Worm (Caenorhabditis elegans) whole organism, mixed stage, embryonic: ENCODE results near the gene W05E10.1.
A peak's percentile ranks its signal among the peaks of the same experiment; 100 is the strongest.

Experiments
- M03D4.4 ChIP-seq: sonication (generic microtip); optimal IDR thresholded peaks from 2 replicates; lab custom pipeline; 2017; ENCODE audit warnings: mild to moderate bottlenecking, missing genetic modification characterization, missing compliant biosample characterization
- bed-3 ChIP-seq: fragments of 200-800 bp; sonication (Bioruptor generic); optimal IDR thresholded peaks from 3 replicates; lab custom pipeline; 2018; ENCODE audit warnings: mild to moderate bottlenecking, missing genetic modification characterization, moderate library complexity, missing compliant biosample characterization
- blmp-1 ChIP-seq: fragments of 150-350 bp; optimal IDR thresholded peaks from 2 replicates; lab custom pipeline; 2014; ENCODE audit warnings: missing biosample characterization, missing genetic modification characterization
- ceh-39 ChIP-seq: fragments of 150-350 bp; optimal IDR thresholded peaks from 2 replicates; lab custom pipeline; 2014; ENCODE audit warnings: missing biosample characterization, missing genetic modification characterization
- ceh-43 ChIP-seq: fragments of 200-800 bp; sonication (Bioruptor generic); optimal IDR thresholded peaks from 2 replicates; lab custom pipeline; 2018; ENCODE audit warnings: mild to moderate bottlenecking, missing genetic modification characterization, moderate library complexity, missing compliant biosample characterization
- ceh-83 ChIP-seq: fragments of 200-800 bp; sonication (Bioruptor generic); optimal IDR thresholded peaks from 2 replicates; lab custom pipeline; 2018; ENCODE audit warnings: mild to moderate bottlenecking, missing genetic modification characterization, missing compliant biosample characterization
- ces-1 ChIP-seq: fragments of 150-350 bp; optimal IDR thresholded peaks from 2 replicates; lab custom pipeline; 2014; ENCODE audit warnings: missing biosample characterization, missing genetic modification reagents, missing genetic modification characterization
- cnd-1 ChIP-seq: fragments of 200-800 bp; sonication (Bioruptor generic); optimal IDR thresholded peaks from 2 replicates; lab custom pipeline; 2018; ENCODE audit warnings: mild to moderate bottlenecking, missing genetic modification characterization, missing compliant biosample characterization
- drap-1 ChIP-seq: fragments of 200-800 bp; sonication (Bioruptor generic); optimal IDR thresholded peaks from 3 replicates; lab custom pipeline; 2018; ENCODE audit warnings: mild to moderate bottlenecking, missing genetic modification characterization, missing compliant biosample characterization
- elt-1 ChIP-seq: sonication (generic microtip); optimal IDR thresholded peaks from 2 replicates; lab custom pipeline; 2017; ENCODE audit warnings: missing genetic modification characterization, mild to moderate bottlenecking, missing compliant biosample characterization, antibody characterized with exemption, moderate library complexity, borderline replicate concordance; ENCODE audit not compliant: insufficient read depth
- elt-3 ChIP-seq: fragments of 150-350 bp; optimal IDR thresholded peaks from 2 replicates; lab custom pipeline; 2014; ENCODE audit warnings: missing biosample characterization, missing genetic modification characterization
- flh-1 ChIP-seq: fragments of 200-800 bp; sonication (Bioruptor generic); optimal IDR thresholded peaks from 2 replicates; lab custom pipeline; 2018; ENCODE audit warnings: mild to moderate bottlenecking, missing genetic modification characterization, moderate library complexity, missing compliant biosample characterization
- ham-2 ChIP-seq: fragments of 200-800 bp; sonication (Bioruptor generic); optimal IDR thresholded peaks from 2 replicates; lab custom pipeline; 2018; ENCODE audit warnings: mild to moderate bottlenecking, missing genetic modification characterization, missing compliant biosample characterization
- hlh-1 ChIP-seq: fragments of 150-350 bp; optimal IDR thresholded peaks from 2 replicates; lab custom pipeline; 2014; ENCODE audit warnings: missing biosample characterization, missing genetic modification reagents, missing genetic modification characterization
- lin-13 ChIP-seq: fragments of 150-350 bp; optimal IDR thresholded peaks from 2 replicates; lab custom pipeline; 2014; ENCODE audit warnings: missing biosample characterization, missing genetic modification characterization
- lin-32 ChIP-seq: fragments of 200-800 bp; sonication (Bioruptor generic); optimal IDR thresholded peaks from 2 replicates; lab custom pipeline; 2018; ENCODE audit warnings: mild to moderate bottlenecking, missing genetic modification characterization, missing compliant biosample characterization
- lsy-2 ChIP-seq: fragments of 150-350 bp; optimal IDR thresholded peaks from 2 replicates; lab custom pipeline; 2014; ENCODE audit warnings: missing biosample characterization, missing genetic modification characterization
- mep-1 ChIP-seq: fragments of 150-350 bp; optimal IDR thresholded peaks from 2 replicates; lab custom pipeline; 2017; ENCODE audit warnings: missing biosample characterization, missing genetic modification reagents, missing genetic modification characterization, inconsistent platforms
- mls-2 ChIP-seq: sonication (generic microtip); optimal IDR thresholded peaks from 2 replicates; lab custom pipeline; 2016; ENCODE audit warnings: mild to moderate bottlenecking, missing genetic modification characterization, moderate library complexity, missing compliant biosample characterization
- nhr-12 ChIP-seq: fragments of 150-350 bp; optimal IDR thresholded peaks from 2 replicates; lab custom pipeline; 2014; ENCODE audit warnings: missing biosample characterization, missing genetic modification characterization
- nhr-2 ChIP-seq: fragments of 150-350 bp; optimal IDR thresholded peaks from 2 replicates; lab custom pipeline; 2014; ENCODE audit warnings: missing biosample characterization, missing genetic modification characterization
- nhr-237 ChIP-seq: fragments of 150-350 bp; optimal IDR thresholded peaks from 2 replicates; lab custom pipeline; 2014; ENCODE audit warnings: missing biosample characterization, missing genetic modification characterization
- nhr-76 ChIP-seq: sonication (generic microtip); optimal IDR thresholded peaks from 2 replicates; lab custom pipeline; 2017; ENCODE audit warnings: missing biosample characterization, missing genetic modification characterization
- pha-4 ChIP-seq: fragments of 150-350 bp; optimal IDR thresholded peaks from 2 replicates; lab custom pipeline; 2018; ENCODE audit warnings: missing biosample characterization, missing genetic modification reagents, missing genetic modification characterization
- sem-2 ChIP-seq: fragments of 200-800 bp; sonication (Bioruptor generic); optimal IDR thresholded peaks from 2 replicates; lab custom pipeline; 2018; ENCODE audit warnings: mild to moderate bottlenecking, missing genetic modification characterization, missing compliant biosample characterization
- sptf-1 ChIP-seq: sonication (generic microtip); optimal IDR thresholded peaks from 2 replicates; lab custom pipeline; 2017; ENCODE audit warnings: mild to moderate bottlenecking, missing genetic modification characterization, moderate library complexity, missing compliant biosample characterization
- tbx-8 ChIP-seq: fragments of 200-800 bp; sonication (Bioruptor generic); optimal IDR thresholded peaks from 2 replicates; lab custom pipeline; 2018; ENCODE audit warnings: mild to moderate bottlenecking, missing genetic modification characterization, moderate library complexity, missing compliant biosample characterization
- unc-120 ChIP-seq: sonication (generic microtip); optimal IDR thresholded peaks from 2 replicates; lab custom pipeline; 2017; ENCODE audit warnings: missing genetic modification characterization, missing compliant biosample characterization; ENCODE audit not compliant: poor library complexity, severe bottlenecking
- unc-39 ChIP-seq: fragments of 150-350 bp; optimal IDR thresholded peaks from 2 replicates; lab custom pipeline; 2014; ENCODE audit warnings: missing biosample characterization, missing genetic modification characterization
- unc-62 ChIP-seq: fragments of 150-350 bp; optimal IDR thresholded peaks from 2 replicates; lab custom pipeline; 2014; ENCODE audit warnings: missing biosample characterization, missing genetic modification reagents, missing genetic modification characterization
- zip-8 ChIP-seq: fragments of 150-350 bp; optimal IDR thresholded peaks from 2 replicates; lab custom pipeline; 2014; ENCODE audit warnings: missing biosample characterization, missing genetic modification characterization
- ztf-11 ChIP-seq: fragments of 150-350 bp; optimal IDR thresholded peaks from 2 replicates; lab custom pipeline; 2014; ENCODE audit warnings: missing biosample characterization, missing genetic modification characterization

The W05E10.1 gene

ce11 chrV:11673746-11674365, 17.6 kb downstream of the W05E10.1 start:
- TF ChIP-seq unc-62 (GFP tag; lab: Kevin White, UChicago): peak; percentile 69
- no peak for TF ChIP-seq ceh-83 (GFP tag; lab: Kevin White, UChicago)
- TF ChIP-seq cnd-1 (tag; lab: Kevin White, UChicago): peak; percentile 12
- TF ChIP-seq ceh-43 (GFP tag; lab: Kevin White, UChicago): peak; percentile 6
- TF ChIP-seq sem-2 (GFP tag; lab: Kevin White, UChicago): no peak
- no peak for TF ChIP-seq lsy-2 (tag; lab: Kevin White, UChicago)
- TF ChIP-seq pha-4 (tag; lab: Kevin White, UChicago): peak; percentile 20
- no peak for TF ChIP-seq unc-39
- no peak for TF ChIP-seq flh-1 (GFP tag; lab: Kevin White, UChicago)
- no peak for TF ChIP-seq elt-3 (tag; lab: Kevin White, UChicago)
- peak; percentile 13 for TF ChIP-seq ces-1 (GFP tag; lab: Kevin White, UChicago)
- no peak for TF ChIP-seq lin-13 (tag; lab: Kevin White, UChicago)
- no peak for TF ChIP-seq mep-1 (tag; lab: Kevin White, UChicago)
- no peak for TF ChIP-seq zip-8 (tag; lab: Kevin White, UChicago)
- TF ChIP-seq lin-32: no peak
- peak; percentile 88 for TF ChIP-seq blmp-1 (tag; lab: Kevin White, UChicago)
- peak; percentile 89 for TF ChIP-seq elt-1 (tag; lab: Kevin White, UChicago)
- TF ChIP-seq unc-120 (tag; lab: Kevin White, UChicago): no peak
- no peak for TF ChIP-seq ztf-11 (tag; lab: Kevin White, UChicago)
- peak; percentile 79 for TF ChIP-seq ham-2 (GFP tag; lab: Kevin White, UChicago)
- no peak for TF ChIP-seq nhr-76
- no peak for TF ChIP-seq mls-2 (tag; lab: Kevin White, UChicago)
- peak; percentile 98 for TF ChIP-seq nhr-2 (tag; lab: Kevin White, UChicago)
- TF ChIP-seq nhr-237 (tag; lab: Kevin White, UChicago): no peak
- no peak for TF ChIP-seq nhr-12 (tag; lab: Kevin White, UChicago)
- no peak for TF ChIP-seq hlh-1
- TF ChIP-seq, all 35 proteins: peak for 9

DNA sequence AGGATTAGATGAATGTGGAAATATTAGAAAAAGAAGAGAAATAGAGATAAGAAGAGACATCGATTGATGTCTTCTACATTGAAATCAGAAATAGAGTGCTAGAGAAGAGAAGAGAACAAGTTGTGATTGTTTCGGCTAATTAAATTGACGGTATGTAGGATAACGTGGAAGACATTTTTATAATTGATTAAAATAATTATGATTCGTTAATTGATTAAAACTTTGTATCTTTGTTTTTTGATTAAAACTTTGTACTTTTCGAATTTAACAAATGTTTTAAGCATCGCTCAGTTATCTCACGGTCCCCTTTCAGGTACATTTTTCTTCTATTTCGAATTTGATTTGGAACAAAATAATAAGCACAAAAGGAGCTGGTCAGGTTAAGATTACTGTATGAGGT, 19.0 kb downstream of the W05E10.1 start, which contains the start of gene lgc-44:
TSS of gene lgc-44 (minus strand) at position 101 of the 400 bp plus-strand sequence.
- TF ChIP-seq ceh-83 (GFP tag; lab: Kevin White, UChicago): no peak

DNA sequence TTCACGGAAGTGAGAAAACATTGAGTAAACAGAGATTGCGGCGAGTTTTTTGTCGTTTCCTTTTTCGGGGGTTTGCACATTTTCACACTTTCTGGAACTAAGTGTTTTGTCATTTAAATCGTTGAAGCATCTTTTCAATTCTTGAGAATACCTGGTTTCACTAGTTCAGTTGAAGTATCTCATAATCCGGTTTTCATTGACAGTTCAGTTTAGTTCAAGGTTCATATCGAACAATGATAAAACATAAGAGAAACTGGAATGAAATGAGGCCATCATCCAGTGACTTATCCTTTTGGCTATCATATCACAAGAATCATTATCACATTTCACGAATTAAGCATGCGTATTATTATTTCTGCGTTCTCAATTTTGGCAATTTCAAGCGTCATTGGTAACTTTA, 24.3 kb downstream of the W05E10.1 start, which contains the start of gene F46F3.3:
TSS of gene F46F3.3 (plus strand) at position 301 of the 400 bp plus-strand sequence.
- no peak for TF ChIP-seq mls-2 (tag; lab: Kevin White, UChicago)
- no peak for TF ChIP-seq tbx-8 (GFP tag; lab: Kevin White, UChicago)
- TF ChIP-seq drap-1 (GFP tag; lab: Kevin White, UChicago): no peak
- TF ChIP-seq bed-3 (GFP tag; lab: Kevin White, UChicago): no peak
- no peak for TF ChIP-seq ceh-83 (GFP tag; lab: Kevin White, UChicago)

DNA sequence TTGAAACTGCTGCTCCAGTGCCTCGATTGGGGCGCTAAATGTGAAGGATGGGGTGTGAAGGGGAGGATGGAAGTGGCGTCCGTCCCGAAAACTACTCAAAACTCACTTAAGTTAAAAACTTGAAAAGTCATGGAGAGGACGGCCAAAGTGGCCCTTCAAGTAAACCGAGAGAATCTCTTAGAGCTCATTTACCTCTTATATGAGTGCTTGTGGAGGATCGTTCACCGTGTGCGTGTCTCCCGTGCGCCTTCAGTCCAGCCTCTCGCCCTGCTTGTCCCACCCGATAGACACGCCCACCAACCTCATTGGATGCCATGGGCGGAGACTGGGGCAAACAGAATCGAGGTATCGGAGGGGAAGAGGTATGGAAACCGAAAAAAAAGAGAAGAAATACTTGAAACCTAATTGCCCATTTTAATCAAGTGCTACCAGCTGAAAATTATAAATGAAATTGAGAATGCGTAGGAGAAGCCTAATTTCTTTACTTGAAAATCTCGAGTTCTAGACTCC, 26.6 kb downstream of the W05E10.1 start, which contains the start of gene ceh-27:
TSS of gene ceh-27 (minus strand) at position 228 of the 510 bp plus-strand sequence.
- no peak for TF ChIP-seq zip-8 (tag; lab: Kevin White, UChicago)
- TF ChIP-seq blmp-1 (tag; lab: Kevin White, UChicago): no peak
- TF ChIP-seq ceh-39: no peak
- TF ChIP-seq pha-4 (tag; lab: Kevin White, UChicago): no peak
- TF ChIP-seq flh-1 (GFP tag; lab: Kevin White, UChicago): no peak
- no peak for TF ChIP-seq ceh-43 (GFP tag; lab: Kevin White, UChicago)
- no peak for TF ChIP-seq elt-3 (tag; lab: Kevin White, UChicago)
- TF ChIP-seq cnd-1 (tag; lab: Kevin White, UChicago): no peak
- no peak for TF ChIP-seq mep-1 (tag; lab: Kevin White, UChicago)
- no peak for TF ChIP-seq tbx-8 (GFP tag; lab: Kevin White, UChicago)

ce11 chrV:11660566-11660965, 30.9 kb downstream of the W05E10.1 start:
- TF ChIP-seq ces-1 (GFP tag; lab: Kevin White, UChicago) (no peak), M03D4.4 (tag; lab: Kevin White, UChicago) (no peak), ceh-83 (GFP tag; lab: Kevin White, UChicago) (no peak), lin-13 (tag; lab: Kevin White, UChicago) (no peak), nhr-76 (no peak), nhr-2 (tag; lab: Kevin White, UChicago) (peak; percentile 96), unc-120 (tag; lab: Kevin White, UChicago) (no peak), elt-1 (tag; lab: Kevin White, UChicago) (no peak), zip-8 (tag; lab: Kevin White, UChicago) (peak; percentile 87), nhr-237 (tag; lab: Kevin White, UChicago) (no peak), mls-2 (tag; lab: Kevin White, UChicago) (no peak), ham-2 (GFP tag; lab: Kevin White, UChicago) (no peak), sptf-1 (tag; lab: Kevin White, UChicago) (no peak)
- TF ChIP-seq, all 35 proteins: peak for 2
